Worm (Caenorhabditis elegans) whole organism, L1 larva: ENCODE results near the gene C45G9.5.

Experiments used
- ces-1 ChIP-seq: fragments of 150-350 bp; optimal IDR thresholded peaks from 2 replicates; lab custom pipeline; 2014; ENCODE audit warnings: missing biosample characterization, missing genetic modification reagents, missing genetic modification characterization
- lin-39 ChIP-seq: fragments of 150-350 bp; optimal IDR thresholded peaks from 2 replicates; lab custom pipeline; 2014; ENCODE audit warnings: missing biosample characterization, missing genetic modification reagents, missing genetic modification characterization
- lir-3 ChIP-seq: sonication (generic microtip); optimal IDR thresholded peaks from 2 replicates; lab custom pipeline; 2016; ENCODE audit warnings: mild to moderate bottlenecking, missing genetic modification characterization, moderate library complexity, missing compliant biosample characterization; ENCODE audit not compliant: poor library complexity
- pqm-1 ChIP-seq: sonication (generic microtip); optimal IDR thresholded peaks from 3 replicates; lab custom pipeline; 2017; ENCODE audit warnings: missing biosample characterization, missing genetic modification characterization

DNA sequence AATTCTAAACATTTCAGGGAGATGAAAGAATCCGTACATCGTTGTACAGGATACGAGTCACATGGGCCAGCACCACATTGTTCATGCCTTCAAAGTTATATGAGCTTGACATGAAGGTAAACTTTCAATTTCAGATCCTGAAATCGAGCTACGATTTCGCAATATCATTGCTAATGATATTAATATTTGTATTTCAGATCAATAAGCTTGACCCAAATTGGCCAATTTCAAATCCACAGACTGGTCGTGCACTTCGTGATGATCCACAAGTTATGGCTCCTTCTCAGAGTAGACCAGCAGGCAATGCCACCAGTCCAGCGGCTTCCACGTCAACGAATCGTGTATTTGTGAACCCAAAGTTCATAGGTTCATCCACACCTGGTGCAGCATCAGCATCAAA, 21.6 kb upstream of the C45G9.5 start:
- TF ChIP-seq lir-3 (tag; lab: Kevin White, UChicago), result no peak
- TF ChIP-seq ces-1 (GFP tag; lab: Kevin White, UChicago), result no peak
- TF ChIP-seq pqm-1 (tag; lab: Kevin White, UChicago), result no peak
- no peak for TF ChIP-seq lin-39
